Worm (Caenorhabditis elegans): Measurements from ENCODE around the gene pole-4.

ce11 chrII:14935431-14936071 lies 33.6 kb downstream of the pole-4 start:
- no peak for TF ChIP-seq nhr-25 (tag; optimal IDR thresholded peaks at IDR 0.05; ENCODE audit: borderline replicate concordance, insufficient read depth)
- no peak for TF ChIP-seq nhr-42 (GFP tag; IDR thresholded peaks at IDR 0.05)
- no peak for TF ChIP-seq fos-1 (tag; optimal IDR thresholded peaks at IDR 0.05)
- TF ChIP-seq pha-4 (GFP tag; IDR thresholded peaks at IDR 0.05) = no peak
- no peak for TF ChIP-seq pha-4 (tag; optimal IDR thresholded peaks at IDR 0.05)
- TF ChIP-seq lin-39 (tag; optimal IDR thresholded peaks at IDR 0.05) = no peak
- TF ChIP-seq zip-11 (GFP tag; IDR thresholded peaks at IDR 0.05) = no peak
- no peak for TF ChIP-seq aha-1 (tag)

All from whole organism, L4 larva.